Worm (Caenorhabditis elegans) whole organism, midembryonic: ENCODE measurements around the gene fipr-13.

Experiments
- flt-1 ChIP-seq: fragments of 200-800 bp; sonication (Bioruptor generic); IDR thresholded peaks from 2 replicates; pipeline ENCODE4 v1.3.6; 2022; ENCODE audit warnings: missing genetic modification characterization, missing compliant biosample characterization
- med-1 ChIP-seq: sonication (generic microtip); optimal IDR thresholded peaks from 2 replicates; lab custom pipeline; 2017; ENCODE audit warnings: missing genetic modification characterization, mild to moderate bottlenecking, missing compliant biosample characterization, antibody characterized with exemption, missing genetic modification reagents; ENCODE audit not compliant: insufficient read depth
- ref-1 ChIP-seq: fragments of 200-800 bp; sonication (Bioruptor generic); conservative IDR thresholded peaks from 2 replicates; pipeline ENCODE4 v1.3.6; 2022; ENCODE audit warnings: missing genetic modification reagents, missing genetic modification characterization, missing compliant biosample characterization

DNA sequence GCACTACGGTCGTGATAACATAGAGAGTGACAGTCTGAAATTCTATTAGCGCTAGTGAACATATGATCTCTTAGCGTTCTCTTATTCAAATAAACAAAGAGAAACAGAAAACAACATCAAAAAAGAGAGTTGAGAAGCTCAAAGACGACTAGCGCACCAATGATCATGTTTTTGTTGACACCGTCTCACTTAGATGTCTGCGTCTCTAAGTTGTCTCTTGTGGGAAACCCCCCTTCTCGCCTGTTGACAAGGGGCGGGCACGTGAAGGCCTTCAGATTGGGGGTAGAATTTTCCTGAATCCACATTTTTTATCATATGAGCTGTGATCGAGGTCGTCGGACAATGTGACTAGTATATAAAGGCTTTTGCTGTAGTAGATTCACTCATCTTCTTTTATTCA is 44.4 kb upstream of the fipr-13 start:
- TF ChIP-seq flt-1: no peak
- TF ChIP-seq ref-1 (GFP tag; lab: Robert Waterston, UW): no peak
- TF ChIP-seq med-1 (GFP tag; lab: Kevin White, UChicago): no peak
